Fruit fly (Drosophila melanogaster) whole organism, embryonic: ENCODE results near the gene CG43345.
A peak's percentile ranks its signal among the peaks of the same experiment; 100 is the strongest.

Experiments
- Awh ChIP-seq: fragments of 200-800 bp; sonication (Bioruptor generic); IDR thresholded peaks from 2 replicates; pipeline ENCODE4, ENCODE4 v1.3.6; 2022; ENCODE audit warnings: missing biosample characterization, missing genetic modification characterization
- Bgb ChIP-seq: fragments of 200-800 bp; sonication (Bioruptor generic); IDR thresholded peaks from 2 replicates; pipeline ENCODE4 v1.3.6; 2022; ENCODE audit warnings: missing biosample characterization, missing genetic modification characterization; ENCODE audit not compliant: partially characterized antibody
- BtbVII ChIP-seq: fragments of 200-800 bp; sonication (Bioruptor generic); optimal IDR thresholded peaks from 3 replicates; lab custom pipeline; 2017; ENCODE audit warnings: missing biosample characterization, mild to moderate bottlenecking, missing genetic modification characterization
- CG10274 ChIP-seq: fragments of 200-800 bp; sonication (Bioruptor generic); optimal IDR thresholded peaks from 3 replicates; lab custom pipeline; 2017; ENCODE audit warnings: missing biosample characterization, mild to moderate bottlenecking, missing genetic modification characterization
- CG10959 ChIP-seq: fragments of 200-800 bp; sonication (Bioruptor generic); IDR thresholded peaks from 2 replicates; pipeline ENCODE4 v1.3.6; 2022; ENCODE audit warnings: missing biosample characterization, missing genetic modification characterization
- CG11247 ChIP-seq: fragments of 200-800 bp; sonication (Bioruptor generic); IDR thresholded peaks from 2 replicates; pipeline ENCODE4 v1.3.6; 2022; ENCODE audit warnings: missing biosample characterization, missing genetic modification characterization
- CG12744 ChIP-seq: fragments of 200-800 bp; sonication (Bioruptor generic); optimal IDR thresholded peaks from 2 replicates; lab custom pipeline; 2016; ENCODE audit warnings: missing biosample characterization, missing genetic modification characterization
- CG13296 ChIP-seq: fragments of 200-800 bp; sonication (Bioruptor generic); optimal IDR thresholded peaks from 3 replicates; lab custom pipeline; 2018; ENCODE audit warnings: missing biosample characterization, mild to moderate bottlenecking, missing genetic modification characterization
- CG15514 ChIP-seq: fragments of 200-800 bp; sonication (Bioruptor generic); optimal IDR thresholded peaks from 3 replicates; lab custom pipeline; 2017; ENCODE audit warnings: missing biosample characterization, missing genetic modification characterization, mild to moderate bottlenecking, moderate library complexity, missing genetic modification reagents
- CG15601 ChIP-seq: fragments of 200-800 bp; sonication (Bioruptor generic); optimal IDR thresholded peaks from 3 replicates; lab custom pipeline; 2019; ENCODE audit warnings: missing biosample characterization, mild to moderate bottlenecking, missing genetic modification characterization, moderate library complexity
- CG1832 ChIP-seq: fragments of 200-800 bp; sonication (Bioruptor generic); optimal IDR thresholded peaks from 2 replicates; lab custom pipeline; 2017; ENCODE audit warnings: missing biosample characterization, mild to moderate bottlenecking, missing genetic modification characterization, inconsistent platforms
- CG18599 ChIP-seq: fragments of 200-800 bp; sonication (Bioruptor generic); optimal IDR thresholded peaks from 3 replicates; lab custom pipeline; 2017; ENCODE audit warnings: missing biosample characterization, missing genetic modification characterization, mild to moderate bottlenecking, moderate library complexity, missing genetic modification reagents
- CG2116 ChIP-seq: fragments of 200-800 bp; sonication (Bioruptor generic); optimal IDR thresholded peaks from 3 replicates; lab custom pipeline; 2018; ENCODE audit warnings: missing biosample characterization, mild to moderate bottlenecking, missing genetic modification characterization
- CG30020 ChIP-seq: fragments of 200-800 bp; optimal IDR thresholded peaks from 2 replicates; lab custom pipeline; 2019; ENCODE audit warnings: missing biosample characterization, mild to moderate bottlenecking, missing genetic modification characterization, moderate library complexity
- CG30403 ChIP-seq: fragments of 200-800 bp; sonication (Bioruptor generic); optimal IDR thresholded peaks from 3 replicates; lab custom pipeline; 2016; ENCODE audit warnings: missing biosample characterization, missing genetic modification characterization
- CG31224 ChIP-seq: fragments of 200-800 bp; sonication (Bioruptor generic); IDR thresholded peaks from 2 replicates; pipeline ENCODE4 v1.3.6; 2022; ENCODE audit warnings: missing biosample characterization, missing genetic modification characterization
- CG34224 ChIP-seq: fragments of 200-800 bp; sonication (Bioruptor generic); IDR thresholded peaks from 3 replicates; pipeline ENCODE4 v1.3.6; 2022; ENCODE audit warnings: missing biosample characterization, missing genetic modification characterization; ENCODE audit not compliant: partially characterized antibody
- CG5245 ChIP-seq: fragments of 200-800 bp; sonication (Bioruptor generic); optimal IDR thresholded peaks from 3 replicates; lab custom pipeline; 2016; ENCODE audit warnings: missing biosample characterization, missing genetic modification characterization
- CG6689 ChIP-seq: fragments of 200-800 bp; sonication (Bioruptor generic); IDR thresholded peaks from 2 replicates; pipeline ENCODE4 v1.3.6; 2022; ENCODE audit warnings: missing biosample characterization, missing genetic modification characterization
- CG6813 ChIP-seq: fragments of 200-800 bp; sonication (Bioruptor generic); optimal IDR thresholded peaks from 2 replicates; lab custom pipeline; 2017; ENCODE audit warnings: missing biosample characterization, missing genetic modification characterization, mild to moderate bottlenecking, moderate library complexity, missing genetic modification reagents
- CG7987 ChIP-seq: fragments of 200-800 bp; sonication (Bioruptor generic); optimal IDR thresholded peaks from 2 replicates; lab custom pipeline; 2018; ENCODE audit warnings: missing biosample characterization, mild to moderate bottlenecking, missing genetic modification characterization, moderate library complexity
- CG8290 ChIP-seq, 3 experiments: fragments of 200-800 bp; sonication (Bioruptor generic); optimal IDR thresholded peaks; 2 replicates each; lab custom pipeline; 2016 to 2019; ENCODE audit warnings: missing biosample characterization in 3 of 3, missing genetic modification characterization in 3 of 3, mild to moderate bottlenecking in 2 of 3, moderate library complexity in 1 of 3
- Dip3 ChIP-seq: fragments of 200-800 bp; sonication (Bioruptor generic); optimal IDR thresholded peaks from 3 replicates; lab custom pipeline; 2016; ENCODE audit warnings: missing biosample characterization, missing genetic modification characterization
- Dll ChIP-seq: fragments of 200-800 bp; sonication (Bioruptor generic); IDR thresholded peaks from 4 replicates; pipeline ENCODE4 v1.3.6; 2022; ENCODE audit warnings: missing biosample characterization, missing genetic modification characterization; ENCODE audit not compliant: partially characterized antibody
- E2f1 ChIP-seq: fragments of 200-800 bp; sonication (Bioruptor generic); IDR thresholded peaks from 2 replicates; pipeline ENCODE4 v1.3.6; 2022; ENCODE audit warnings: missing biosample characterization, missing genetic modification characterization
- Gug ChIP-seq: fragments of 200-800 bp; sonication (Bioruptor generic); IDR thresholded peaks from 4 replicates; pipeline ENCODE4 v1.3.6; 2022; ENCODE audit warnings: missing biosample characterization, missing genetic modification characterization
- HLH54F ChIP-seq: fragments of 200-800 bp; sonication (Bioruptor generic); optimal IDR thresholded peaks from 3 replicates; lab custom pipeline; 2016; ENCODE audit warnings: missing biosample characterization, missing genetic modification characterization
- MESR4 ChIP-seq: fragments of 200-800 bp; sonication (Bioruptor generic); optimal IDR thresholded peaks from 2 replicates; lab custom pipeline; 2018; ENCODE audit warnings: missing biosample characterization, mild to moderate bottlenecking, missing genetic modification characterization, moderate library complexity
- NC2α ChIP-seq: fragments of 200-800 bp; sonication (Bioruptor generic); optimal IDR thresholded peaks from 2 replicates; lab custom pipeline; 2016; ENCODE audit warnings: missing biosample characterization, missing genetic modification characterization
- Stat92E ChIP-seq, 3 experiments: fragments of >200 bp in 2 of 3; fragments of 200-800 bp in 1 of 3; sonication (Bioruptor generic) in 1 of 3; optimal IDR thresholded peaks; 2 replicates each; lab custom pipeline; 2017 to 2019; ENCODE audit warnings: missing biosample characterization in 3 of 3, missing genetic modification characterization in 3 of 3, mild to moderate bottlenecking in 1 of 3, moderate library complexity in 1 of 3
- Xrp1 ChIP-seq: fragments of 200-800 bp; sonication (Bioruptor generic); IDR thresholded peaks from 2 replicates; pipeline ENCODE4 v1.3.6; 2022; ENCODE audit warnings: missing biosample characterization, missing genetic modification characterization
- br ChIP-seq: fragments of >200 bp; optimal IDR thresholded peaks from 2 replicates; lab custom pipeline; 2017
- dati ChIP-seq: fragments of 200-800 bp; sonication (Bioruptor generic); IDR thresholded peaks from 2 replicates; pipeline ENCODE4 v1.3.6; 2022; ENCODE audit warnings: missing biosample characterization, missing genetic modification characterization
- fu2 ChIP-seq: fragments of 200-800 bp; sonication (Bioruptor generic); optimal IDR thresholded peaks from 2 replicates; lab custom pipeline; 2016; ENCODE audit warnings: missing biosample characterization, missing genetic modification characterization
- gcm ChIP-seq: fragments of 200-800 bp; sonication (Bioruptor generic); optimal IDR thresholded peaks from 2 replicates; lab custom pipeline; 2019; ENCODE audit warnings: missing biosample characterization, mild to moderate bottlenecking, missing genetic modification characterization, moderate library complexity
- gro ChIP-seq: fragments of 200-800 bp; sonication (Bioruptor generic); optimal IDR thresholded peaks from 2 replicates; lab custom pipeline; 2016; ENCODE audit warnings: missing biosample characterization, missing genetic modification characterization
- h ChIP-seq: fragments of >200 bp; optimal IDR thresholded peaks from 2 replicates; lab custom pipeline; 2017
- kah ChIP-seq: fragments of 200-800 bp; sonication (Bioruptor generic); optimal IDR thresholded peaks from 2 replicates; lab custom pipeline; 2018; ENCODE audit warnings: missing biosample characterization, mild to moderate bottlenecking, missing genetic modification characterization
- nmo ChIP-seq: fragments of 200-800 bp; sonication (Bioruptor generic); optimal IDR thresholded peaks from 2 replicates; lab custom pipeline; 2018; ENCODE audit warnings: missing biosample characterization, mild to moderate bottlenecking, missing genetic modification characterization, moderate library complexity
- odd ChIP-seq: fragments of 200-800 bp; sonication (Bioruptor generic); optimal IDR thresholded peaks from 2 replicates; lab custom pipeline; 2017; ENCODE audit warnings: missing biosample characterization, mild to moderate bottlenecking, missing genetic modification characterization
- peb ChIP-seq: fragments of 200-800 bp; sonication (Bioruptor generic); IDR thresholded peaks from 2 replicates; pipeline ENCODE4 v1.3.6; 2022; ENCODE audit warnings: missing biosample characterization, missing genetic modification characterization
- pho ChIP-seq: fragments of 200-800 bp; sonication (Bioruptor generic); optimal IDR thresholded peaks from 2 replicates; lab custom pipeline; 2016; ENCODE audit warnings: missing biosample characterization, missing genetic modification characterization
- repo ChIP-seq: fragments of 200-800 bp; sonication (Bioruptor generic); optimal IDR thresholded peaks from 2 replicates; lab custom pipeline; 2016; ENCODE audit warnings: missing biosample characterization, missing genetic modification characterization
- schlank ChIP-seq: fragments of 200-800 bp; sonication (Bioruptor generic); optimal IDR thresholded peaks from 2 replicates; lab custom pipeline; 2018; ENCODE audit warnings: missing biosample characterization, mild to moderate bottlenecking, missing genetic modification characterization
- sens-2 ChIP-seq: fragments of 200-800 bp; sonication (Bioruptor generic); IDR thresholded peaks from 2 replicates; pipeline ENCODE4 v1.3.6; 2022; ENCODE audit warnings: missing biosample characterization, missing genetic modification characterization
- sisA ChIP-seq: fragments of 200-800 bp; sonication (Bioruptor generic); IDR thresholded peaks from 2 replicates; pipeline ENCODE4 v1.3.6; 2022; ENCODE audit warnings: missing biosample characterization, missing genetic modification characterization
- sob ChIP-seq: fragments of 200-800 bp; sonication (Bioruptor generic); IDR thresholded peaks from 2 replicates; pipeline ENCODE4 v1.3.6; 2022; ENCODE audit warnings: missing biosample characterization, missing genetic modification characterization
- stc ChIP-seq: fragments of 200-800 bp; sonication (Bioruptor generic); IDR thresholded peaks from 2 replicates; pipeline ENCODE4 v1.3.6; 2022; ENCODE audit warnings: missing biosample characterization, missing genetic modification characterization
- unc-4 ChIP-seq: fragments of 200-800 bp; sonication (Bioruptor generic); IDR thresholded peaks from 2 replicates; pipeline ENCODE4 v1.3.6; 2022; ENCODE audit warnings: missing biosample characterization, missing genetic modification characterization; ENCODE audit not compliant: partially characterized antibody
- vnd ChIP-seq: fragments of 200-800 bp; sonication (Bioruptor generic); IDR thresholded peaks from 3 replicates; pipeline ENCODE4 v1.3.6; 2022; ENCODE audit warnings: missing biosample characterization, missing genetic modification characterization; ENCODE audit not compliant: partially characterized antibody
- zf30C ChIP-seq: fragments of 200-800 bp; sonication (Bioruptor generic); optimal IDR thresholded peaks from 3 replicates; lab custom pipeline; 2018; ENCODE audit warnings: missing biosample characterization, mild to moderate bottlenecking, missing genetic modification characterization

Gene CG43345

DNA sequence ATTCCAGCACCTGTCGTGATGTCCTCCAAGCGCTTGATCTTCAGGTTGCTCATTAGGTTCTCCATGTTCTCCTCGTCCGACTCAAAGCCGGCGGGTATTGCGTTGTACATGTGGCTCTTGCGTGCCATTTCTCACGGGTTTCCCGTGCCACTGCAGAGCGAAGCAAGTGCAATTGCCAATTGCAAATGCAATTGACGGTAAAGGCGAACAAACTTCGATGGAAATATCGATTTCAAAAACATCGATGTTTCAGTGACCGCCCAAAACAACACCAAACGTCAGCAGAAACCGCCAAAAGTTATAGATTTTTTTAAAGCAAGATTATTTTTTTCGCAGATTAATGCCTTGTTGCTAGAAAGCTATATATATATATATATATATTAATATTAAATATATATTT is 5.5 kb downstream of the CG43345 start, which contains the start of gene Nbr (continued):
- TF ChIP-seq CG15514 (GFP tag; lab: Kevin White, UChicago): no peak
- no peak for TF ChIP-seq CG2116 (GFP tag; lab: Kevin White, UChicago)
- no peak for TF ChIP-seq Xrp1 (GFP tag; lab: Robert Waterston, UW)
- no peak for TF ChIP-seq E2f1 (GFP tag; lab: Robert Waterston, UW)
- no peak for TF ChIP-seq gcm (GFP tag; lab: Kevin White, UChicago)
- no peak for TF ChIP-seq CG31224 (GFP tag; lab: Robert Waterston, UW)
- TF ChIP-seq repo (GFP tag; lab: Kevin White, UChicago): no peak
- TF ChIP-seq CG30403 (GFP tag; lab: Kevin White, UChicago): no peak
- TF ChIP-seq sens-2 (GFP tag; lab: Robert Waterston, UW): no peak
- no peak for TF ChIP-seq CG7987 (GFP tag; lab: Kevin White, UChicago)
- no peak for TF ChIP-seq Dip3 (GFP tag; lab: Kevin White, UChicago)
- TF ChIP-seq sisA (GFP tag; lab: Robert Waterston, UW): no peak
- TF ChIP-seq Dll: peak; percentile 67
- no peak for TF ChIP-seq CG5245 (GFP tag; lab: Kevin White, UChicago)
- no peak for TF ChIP-seq fu2 (GFP tag; lab: Kevin White, UChicago)
- TF ChIP-seq vnd: 0 out of 3 replicates have a peak, but pooled peaks have one; percentile 19
- no peak for TF ChIP-seq CG13296
- no peak for TF ChIP-seq CG6689 (GFP tag; lab: Robert Waterston, UW)
- no peak for TF ChIP-seq dati (GFP tag; lab: Robert Waterston, UW)
- TF ChIP-seq CG6813: no peak
- no peak for TF ChIP-seq CG30020
- TF ChIP-seq CG11247 (GFP tag; lab: Robert Waterston, UW): peak; percentile 36; the same call in 1 of the 2 replicates
- no peak for TF ChIP-seq kah (GFP tag; lab: Kevin White, UChicago)
- TF ChIP-seq Awh (GFP tag; lab: Robert Waterston, UW): no peak
- TF ChIP-seq peb (GFP tag; lab: Robert Waterston, UW): no peak
- TF ChIP-seq h (lab: Kevin White, UChicago): no peak
- TF ChIP-seq gro (GFP tag; lab: Kevin White, UChicago): no peak
- TF ChIP-seq Stat92E (GFP tag; optimal IDR thresholded peaks at IDR 0.05; lab: Kevin White, UChicago): no peak
- no peak for TF ChIP-seq stc (GFP tag; lab: Robert Waterston, UW)
- peak; percentile 43; the same call in 1 of the 3 replicates for TF ChIP-seq CG34224
- TF ChIP-seq BtbVII (GFP tag; lab: Kevin White, UChicago): no peak
- TF ChIP-seq CG12744 (GFP tag; lab: Kevin White, UChicago): no peak
- TF ChIP-seq CG10274: no peak
- no peak for TF ChIP-seq pho
- TF ChIP-seq CG8290 (GFP tag; optimal IDR thresholded peaks at IDR 0.05; lab: Kevin White, UChicago): no peak
- peak in 1 of 2 experiments; percentile 29 for TF ChIP-seq CG8290 (tag; optimal IDR thresholded peaks at IDR 0.05; lab: Kevin White, UChicago)
- TF ChIP-seq HLH54F (GFP tag; lab: Kevin White, UChicago): no peak
- TF ChIP-seq sob (GFP tag; lab: Robert Waterston, UW): peak; percentile 11; the same call in 1 of the 2 replicates
- TF ChIP-seq odd (GFP tag; lab: Kevin White, UChicago): no peak
- no peak for TF ChIP-seq NC2α (GFP tag; lab: Kevin White, UChicago)
- no peak for TF ChIP-seq CG10959 (GFP tag; lab: Robert Waterston, UW)
- no peak for TF ChIP-seq CG1832 (GFP tag; lab: Kevin White, UChicago)
- peak; percentile 52 for TF ChIP-seq Bgb (GFP tag; lab: Robert Waterston, UW)
- no peak for TF ChIP-seq zf30C
- TF ChIP-seq nmo (GFP tag; lab: Kevin White, UChicago): no peak
- no peak for TF ChIP-seq br (lab: Kevin White, UChicago)
- TF ChIP-seq MESR4 (GFP tag; lab: Kevin White, UChicago): peak; percentile 87
- TF ChIP-seq unc-4: peak; percentile 60
- TF ChIP-seq schlank (tag; lab: Kevin White, UChicago): no peak
- no peak for TF ChIP-seq CG18599 (GFP tag; lab: Kevin White, UChicago)
- TF ChIP-seq CG15601 (tag; lab: Kevin White, UChicago): no peak
- peak; percentile 51; the same call in 2 of the 4 replicates for TF ChIP-seq Gug (GFP tag; lab: Robert Waterston, UW)
